Fruit fly (Drosophila melanogaster): ENCODE data around the gene Noc2.

Gene Noc2

dm6 chr2L:21168295-21169159, 5.1 kb downstream of the Noc2 start, which contains the start of the genes mAcon1, CG43345 and CG43346:
Gene mAcon1 (plus strand): TSS chr2L:21168570.
Gene CG43345 (minus strand): TSS chr2L:21168581.
Gene CG43346 (minus strand): TSS chr2L:21168581.
- TF ChIP-seq CG15336 (GFP tag; IDR thresholded peaks at IDR 0.05) (peak; percentile 35; the same call in 1 of the 2 replicates), OdsH (GFP tag; optimal IDR thresholded peaks at IDR 0.05) (peak; percentile 84), Hr39 (GFP tag; optimal IDR thresholded peaks at IDR 0.05) (peak; percentile 83), CG11762 (GFP tag; optimal IDR thresholded peaks at IDR 0.05; ENCODE audit: insufficient read depth) (peak; percentile 69), CG3032 (tag; optimal IDR thresholded peaks at IDR 0.05) (peak; percentile 68), Gug (GFP tag; IDR thresholded peaks at IDR 0.05) (peak; percentile 73), Sox14 (GFP tag; optimal IDR thresholded peaks at IDR 0.05) (peak; percentile 83), Eip78C (GFP tag) (peak; percentile 93), lz (GFP tag; optimal IDR thresholded peaks at IDR 0.05) (peak; percentile 90), esn (GFP tag; optimal IDR thresholded peaks at IDR 0.05) (peak; percentile 89), svp (GFP tag) (no peak), Eip75B (GFP tag; optimal IDR thresholded peaks at IDR 0.05) (peak; percentile 83), vri (GFP tag; optimal IDR thresholded peaks at IDR 0.05) (peak; percentile 80), CG8119 (GFP tag; IDR thresholded peaks at IDR 0.05) (peak; percentile 65; the same call in 2 of the 3 replicates), CG11902 (GFP tag; optimal IDR thresholded peaks at IDR 0.05) (peak; percentile 77), Ets21C (GFP tag; optimal IDR thresholded peaks at IDR 0.05) (no peak), CG9139 (GFP tag; optimal IDR thresholded peaks at IDR 0.05) (peak; percentile 65), dsx (GFP tag; optimal IDR thresholded peaks at IDR 0.05; ENCODE audit: poor library complexity, severe bottlenecking) (no peak), CG10631 (GFP tag; optimal IDR thresholded peaks at IDR 0.05) (peak; percentile 80), fd59A (GFP tag; optimal IDR thresholded peaks at IDR 0.05) (peak; percentile 70), Sox15 (GFP tag; optimal IDR thresholded peaks at IDR 0.05) (peak; percentile 80), Hr4 (GFP tag; optimal IDR thresholded peaks at IDR 0.05) (no peak), topi (GFP tag; optimal IDR thresholded peaks at IDR 0.05) (peak; percentile 87), net (GFP tag; optimal IDR thresholded peaks at IDR 0.05) (no peak), CG8632 (GFP tag; optimal IDR thresholded peaks at IDR 0.05) (peak; percentile 66), acj6 (GFP tag; optimal IDR thresholded peaks at IDR 0.05) (peak; percentile 82), pdm3 (GFP tag; optimal IDR thresholded peaks at IDR 0.05) (no peak), CG34406 (GFP tag; optimal IDR thresholded peaks at IDR 0.05) (peak; percentile 72), salr (GFP tag; optimal IDR thresholded peaks at IDR 0.05) (peak; percentile 57 to 66), CG6854 (GFP tag; optimal IDR thresholded peaks at IDR 0.05) (peak; percentile 60), dac (GFP tag; optimal IDR thresholded peaks at IDR 0.05) (peak; percentile 43), Met (GFP tag; optimal IDR thresholded peaks at IDR 0.05) (no peak), CG16779 (tag; optimal IDR thresholded peaks at IDR 0.05) (no peak), CG31627 (GFP tag; optimal IDR thresholded peaks at IDR 0.05) (peak; percentile 94), CG11294 (GFP tag; IDR thresholded peaks at IDR 0.05) (peak; percentile 16; the same call in 1 of the 2 replicates), cyc (GFP tag; optimal IDR thresholded peaks at IDR 0.05) (peak; percentile 87), Ets96B (tag; optimal IDR thresholded peaks at IDR 0.05) (peak; percentile 66), ss (GFP tag; optimal IDR thresholded peaks at IDR 0.05) (peak in 1 of 2 experiments; percentile 79), CG6163 (GFP tag; IDR thresholded peaks at IDR 0.05) (peak; percentile 45; the same call in 1 of the 3 replicates), CG6276 (GFP tag; optimal IDR thresholded peaks at IDR 0.05) (no peak), fd85E (GFP tag; optimal IDR thresholded peaks at IDR 0.05) (peak; percentile 47), CG6792 (GFP tag; optimal IDR thresholded peaks at IDR 0.05) (peak; percentile 79), Lpt (GFP tag; optimal IDR thresholded peaks at IDR 0.05) (peak; percentile 56), CG1621 (tag; optimal IDR thresholded peaks at IDR 0.05) (peak; percentile 64), Hr38 (GFP tag; optimal IDR thresholded peaks at IDR 0.05) (no peak), CG4318 (GFP tag; optimal IDR thresholded peaks at IDR 0.05) (no peak), fkh (GFP tag; optimal IDR thresholded peaks at IDR 0.05) (peak; percentile 89), CG8319 (GFP tag; optimal IDR thresholded peaks at IDR 0.05) (peak; percentile 76)

All from whole organism, prepupa.